Fruit fly (Drosophila melanogaster): ENCODE results near the gene CG7551.

- TF ChIP-seq ttk (optimal IDR thresholded peaks at IDR 0.05) = no peak
- no peak for TF ChIP-seq h (optimal IDR thresholded peaks at IDR 0.05)
- no peak for TF ChIP-seq psq (optimal IDR thresholded peaks at IDR 0.05)
- TF ChIP-seq insv (optimal IDR thresholded peaks at IDR 0.05) = no peak
- no peak for TF ChIP-seq Myc (optimal IDR thresholded peaks at IDR 0.05)
- TF ChIP-seq Sin3A (optimal IDR thresholded peaks at IDR 0.05) = no peak
Observed at dm6 chr3L:11448935-11449334, 9.4 kb upstream of the CG7551 start.

Data from Kc167 (cell line).